Worm (Caenorhabditis elegans) whole organism, L2 larva: ENCODE measurements around the gene amt-1.

Experiments used
- aly-2 ChIP-seq: fragments of 150-350 bp; optimal IDR thresholded peaks from 2 replicates; lab custom pipeline; 2014; ENCODE audit warnings: missing biosample characterization, missing genetic modification characterization
- ama-1 ChIP-seq: fragments of 150-350 bp; optimal IDR thresholded peaks from 2 replicates; lab custom pipeline; 2018; ENCODE audit warnings: inconsistent platforms
- egl-27 ChIP-seq: sonication (generic microtip); optimal IDR thresholded peaks from 3 replicates; lab custom pipeline; 2017; ENCODE audit warnings: missing biosample characterization, missing genetic modification reagents, missing genetic modification characterization
- lin-13 ChIP-seq: fragments of 150-350 bp; optimal IDR thresholded peaks from 2 replicates; lab custom pipeline; 2014; ENCODE audit warnings: missing biosample characterization, missing genetic modification reagents, missing genetic modification characterization
- lsy-2 ChIP-seq, 2 experiments: fragments of 150-350 bp in 1 of 2; sonication (generic microtip) in 1 of 2; optimal IDR thresholded peaks; 2 replicates each; lab custom pipeline; 2014 to 2017; ENCODE audit warnings: missing biosample characterization in 2 of 2, missing genetic modification characterization in 2 of 2
- nhr-11 ChIP-seq: fragments of 150-350 bp; optimal IDR thresholded peaks from 2 replicates; lab custom pipeline; 2014; ENCODE audit warnings: missing biosample characterization, missing genetic modification characterization
- nhr-12 ChIP-seq: fragments of 150-350 bp; optimal IDR thresholded peaks from 2 replicates; lab custom pipeline; 2014; ENCODE audit warnings: missing biosample characterization, missing genetic modification characterization
- nhr-129 ChIP-seq: fragments of 150-350 bp; optimal IDR thresholded peaks from 2 replicates; lab custom pipeline; 2014; ENCODE audit warnings: missing biosample characterization, missing genetic modification characterization
- nhr-77 ChIP-seq: fragments of 150-350 bp; optimal IDR thresholded peaks from 2 replicates; lab custom pipeline; 2014; ENCODE audit warnings: missing biosample characterization, missing genetic modification characterization
- skn-1 ChIP-seq: sonication (generic microtip); optimal IDR thresholded peaks from 2 replicates; lab custom pipeline; 2017; ENCODE audit warnings: missing biosample characterization, missing genetic modification characterization
- snpc-4 ChIP-seq: fragments of 150-350 bp; optimal IDR thresholded peaks from 2 replicates; lab custom pipeline; 2014; ENCODE audit warnings: missing biosample characterization, missing genetic modification characterization
- unc-39 ChIP-seq: fragments of 150-350 bp; optimal IDR thresholded peaks from 2 replicates; lab custom pipeline; 2014; ENCODE audit warnings: missing biosample characterization, missing genetic modification characterization
- unc-62 ChIP-seq: fragments of 150-350 bp; optimal IDR thresholded peaks from 2 replicates; lab custom pipeline; 2014; ENCODE audit warnings: missing biosample characterization, missing genetic modification reagents, missing genetic modification characterization
- ztf-11 ChIP-seq: sonication (generic microtip); optimal IDR thresholded peaks from 2 replicates; lab custom pipeline; 2017; ENCODE audit warnings: missing biosample characterization, missing genetic modification characterization

ce11 chrX:4562288-4562687, 8.9 kb upstream of the amt-1 start:
- TF ChIP-seq snpc-4 (tag; lab: Kevin White, UChicago) = no peak
- TF ChIP-seq skn-1 (tag; lab: Kevin White, UChicago) = no peak
- TF ChIP-seq ztf-11 (tag; lab: Kevin White, UChicago) = no peak
- TF ChIP-seq unc-39 (tag; lab: Kevin White, UChicago) = no peak
- TF ChIP-seq lsy-2 (tag; optimal IDR thresholded peaks at IDR 0.05; lab: Kevin White, UChicago) = no peak
- TF ChIP-seq egl-27 (tag; lab: Kevin White, UChicago) = no peak
- TF ChIP-seq lin-13 (GFP tag; lab: Kevin White, UChicago) = no peak
- no peak for TF ChIP-seq nhr-12 (tag; lab: Kevin White, UChicago)
- TF ChIP-seq nhr-129 (tag; lab: Kevin White, UChicago) = no peak
- TF ChIP-seq aly-2 (tag; lab: Kevin White, UChicago) = no peak
- no peak for TF ChIP-seq unc-62
- no peak for TF ChIP-seq ama-1 (lab: Kevin White, UChicago)
- no peak for TF ChIP-seq nhr-77 (tag; lab: Kevin White, UChicago)
- TF ChIP-seq nhr-11 (tag; lab: Kevin White, UChicago) = no peak
